Fruit fly (Drosophila melanogaster): Measurements from ENCODE around the gene mnd.

DNA sequence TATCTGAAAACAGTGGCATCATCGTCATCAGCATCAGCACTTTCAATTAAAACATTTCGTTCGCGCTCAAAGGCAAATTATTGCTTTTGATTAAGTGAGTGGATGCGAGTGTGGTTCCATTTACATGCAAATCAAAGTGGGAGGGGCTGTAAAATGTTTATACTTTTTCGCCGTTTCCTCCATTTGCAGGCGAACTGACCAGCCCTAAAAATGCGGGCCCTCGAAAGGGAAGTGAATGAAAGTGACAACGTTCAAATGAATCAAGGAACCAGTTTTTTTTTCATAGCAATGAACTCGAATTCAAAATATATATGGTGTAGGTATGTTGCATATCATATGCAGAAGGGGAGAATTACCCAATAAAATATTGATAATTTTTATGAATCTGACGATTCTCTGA lies 25.7 kb downstream of the mnd start:
- TF ChIP-seq pdm3 (GFP tag; optimal IDR thresholded peaks at IDR 0.05) (no peak), Gug (GFP tag; IDR thresholded peaks at IDR 0.05) (no peak), Ets21C (GFP tag; optimal IDR thresholded peaks at IDR 0.05) (no peak), CG11294 (GFP tag; IDR thresholded peaks at IDR 0.05) (no peak), svp (GFP tag) (no peak), net (GFP tag; optimal IDR thresholded peaks at IDR 0.05) (no peak), Sox14 (GFP tag; optimal IDR thresholded peaks at IDR 0.05) (no peak), dac (GFP tag; optimal IDR thresholded peaks at IDR 0.05) (no peak), CG31627 (GFP tag; optimal IDR thresholded peaks at IDR 0.05) (no peak), OdsH (GFP tag; optimal IDR thresholded peaks at IDR 0.05) (no peak)

Data from whole organism, prepupa.